Worm (Caenorhabditis elegans): Measurements from ENCODE around the gene F09F9.2.

- no peak for TF ChIP-seq nhr-12 (tag; optimal IDR thresholded peaks at IDR 0.05)
- no peak for TF ChIP-seq nhr-28 (tag; optimal IDR thresholded peaks at IDR 0.05)
- TF ChIP-seq elt-1 (tag; optimal IDR thresholded peaks at IDR 0.05): no peak
- TF ChIP-seq R02D3.7 (tag; optimal IDR thresholded peaks at IDR 0.05): no peak
- peak; percentile 69 for TF ChIP-seq elt-2 (tag; optimal IDR thresholded peaks at IDR 0.05)
- no peak for TF ChIP-seq fkh-10 (GFP tag; optimal IDR thresholded peaks at IDR 0.05)
- TF ChIP-seq unc-62 (GFP tag; optimal IDR thresholded peaks at IDR 0.05): no peak
- TF ChIP-seq ceh-9 (tag; optimal IDR thresholded peaks at IDR 0.05): no peak
- TF ChIP-seq nhr-43 (tag; optimal IDR thresholded peaks at IDR 0.05; ENCODE audit: poor library complexity, severe bottlenecking): no peak
- no peak for TF ChIP-seq daf-12 (tag; optimal IDR thresholded peaks at IDR 0.05)
- TF ChIP-seq egl-27 (tag; optimal IDR thresholded peaks at IDR 0.05): no peak
- no peak for TF ChIP-seq nhr-77 (tag; optimal IDR thresholded peaks at IDR 0.05)
Measured at ce11 chrX:4142648-4143259, 31.5 kb upstream of the F09F9.2 start.
